Worm (Caenorhabditis elegans) whole organism, late embryonic: ENCODE data around the gene C26F1.1.

Experiments
- C08G9.2 ChIP-seq: sonication (generic microtip); optimal IDR thresholded peaks from 2 replicates; lab custom pipeline; 2016; ENCODE audit warnings: mild to moderate bottlenecking, missing genetic modification characterization, moderate library complexity, missing compliant biosample characterization
- C38D4.7 ChIP-seq: fragments of 200-800 bp; sonication (Bioruptor generic); optimal IDR thresholded peaks from 2 replicates; lab custom pipeline; 2018; ENCODE audit warnings: mild to moderate bottlenecking, missing genetic modification characterization, moderate library complexity, missing compliant biosample characterization
- ama-1 ChIP-seq: fragments of 150-350 bp; optimal IDR thresholded peaks from 2 replicates; lab custom pipeline; 2014
- ceh-14 ChIP-seq: sonication (generic microtip); optimal IDR thresholded peaks from 2 replicates; lab custom pipeline; 2016; ENCODE audit warnings: missing genotype, missing genetic modification characterization, missing compliant biosample characterization
- ceh-18 ChIP-seq: sonication (generic microtip); optimal IDR thresholded peaks from 2 replicates; lab custom pipeline; 2016; ENCODE audit warnings: missing genetic modification characterization, missing compliant biosample characterization
- ceh-2 ChIP-seq: sonication (generic microtip); optimal IDR thresholded peaks from 2 replicates; lab custom pipeline; 2016; ENCODE audit warnings: missing genotype, missing genetic modification characterization, missing compliant biosample characterization
- ceh-6 ChIP-seq: fragments of 200-800 bp; sonication (Bioruptor generic); optimal IDR thresholded peaks from 2 replicates; lab custom pipeline; 2018; ENCODE audit warnings: mild to moderate bottlenecking, missing genetic modification characterization, missing compliant biosample characterization
- ceh-9 ChIP-seq: sonication (generic microtip); optimal IDR thresholded peaks from 2 replicates; lab custom pipeline; 2016; ENCODE audit warnings: mild to moderate bottlenecking, missing genetic modification characterization, inconsistent platforms, missing compliant biosample characterization
- che-1 ChIP-seq: sonication (generic microtip); optimal IDR thresholded peaks from 2 replicates; lab custom pipeline; 2016; ENCODE audit warnings: mild to moderate bottlenecking, missing genetic modification characterization, missing compliant biosample characterization
- dmd-4 ChIP-seq: sonication (generic microtip); optimal IDR thresholded peaks from 2 replicates; lab custom pipeline; 2016; ENCODE audit warnings: borderline replicate concordance, missing genetic modification characterization, missing compliant biosample characterization
- ets-4 ChIP-seq: sonication (generic microtip); optimal IDR thresholded peaks from 2 replicates; lab custom pipeline; 2016; ENCODE audit warnings: missing genetic modification characterization, missing compliant biosample characterization
- eyg-1 ChIP-seq: sonication (generic microtip); optimal IDR thresholded peaks from 2 replicates; lab custom pipeline; 2016; ENCODE audit warnings: missing genotype, missing genetic modification characterization, missing compliant biosample characterization
- fax-1 ChIP-seq: sonication (generic microtip); optimal IDR thresholded peaks from 2 replicates; lab custom pipeline; 2016; ENCODE audit warnings: missing genotype, missing genetic modification characterization, missing compliant biosample characterization
- fkh-10 ChIP-seq: fragments of 150-350 bp; optimal IDR thresholded peaks from 2 replicates; lab custom pipeline; 2014; ENCODE audit warnings: missing biosample characterization, missing genetic modification reagents, missing genetic modification characterization
- gmeb-2 ChIP-seq: sonication (generic microtip); optimal IDR thresholded peaks from 2 replicates; lab custom pipeline; 2016; ENCODE audit warnings: missing genetic modification characterization, inconsistent platforms, missing compliant biosample characterization
- hlh-13 ChIP-seq: fragments of 200-800 bp; sonication (Bioruptor generic); optimal IDR thresholded peaks from 2 replicates; lab custom pipeline; 2018; ENCODE audit warnings: mild to moderate bottlenecking, missing genetic modification characterization, missing compliant biosample characterization
- hlh-15 ChIP-seq: sonication (generic microtip); optimal IDR thresholded peaks from 2 replicates; lab custom pipeline; 2016; ENCODE audit warnings: missing genetic modification characterization, missing compliant biosample characterization
- hlh-6 ChIP-seq: sonication (generic microtip); optimal IDR thresholded peaks from 2 replicates; lab custom pipeline; 2016; ENCODE audit warnings: missing genotype, missing genetic modification characterization, missing compliant biosample characterization
- hlh-8 ChIP-seq: sonication (generic microtip); optimal IDR thresholded peaks from 2 replicates; lab custom pipeline; 2016; ENCODE audit warnings: missing genotype, missing genetic modification characterization, missing compliant biosample characterization
- nfya-1 ChIP-seq: sonication (generic microtip); optimal IDR thresholded peaks from 2 replicates; lab custom pipeline; 2017; ENCODE audit warnings: missing genetic modification characterization, mild to moderate bottlenecking, missing compliant biosample characterization, antibody characterized with exemption, moderate library complexity
- nhr-11 ChIP-seq: fragments of 150-350 bp; optimal IDR thresholded peaks from 2 replicates; lab custom pipeline; 2014; ENCODE audit warnings: missing biosample characterization, missing genetic modification characterization
- odd-2 ChIP-seq: sonication (generic microtip); optimal IDR thresholded peaks from 2 replicates; lab custom pipeline; 2017; ENCODE audit warnings: antibody characterized with exemption, mild to moderate bottlenecking, missing genetic modification characterization, missing compliant biosample characterization
- pat-9 ChIP-seq: fragments of 200-800 bp; sonication (Bioruptor generic); optimal IDR thresholded peaks from 2 replicates; lab custom pipeline; 2018; ENCODE audit warnings: mild to moderate bottlenecking, missing genetic modification characterization, moderate library complexity, missing compliant biosample characterization
- pax-1 ChIP-seq: fragments of 150-350 bp; optimal IDR thresholded peaks from 2 replicates; lab custom pipeline; 2014; ENCODE audit warnings: missing biosample characterization, missing genetic modification characterization
- pqm-1 ChIP-seq: sonication (generic microtip); optimal IDR thresholded peaks from 2 replicates; lab custom pipeline; 2016; ENCODE audit warnings: missing genetic modification characterization, missing compliant biosample characterization
- rnt-1 ChIP-seq: sonication (generic microtip); optimal IDR thresholded peaks from 2 replicates; lab custom pipeline; 2016; ENCODE audit warnings: missing genetic modification characterization, missing compliant biosample characterization
- sox-4 ChIP-seq: sonication (generic microtip); optimal IDR thresholded peaks from 2 replicates; lab custom pipeline; 2017; ENCODE audit warnings: mild to moderate bottlenecking, missing genetic modification characterization, inconsistent platforms, missing compliant biosample characterization
- syd-9 ChIP-seq: sonication (generic microtip); optimal IDR thresholded peaks from 2 replicates; lab custom pipeline; 2016; ENCODE audit warnings: mild to moderate bottlenecking, missing genetic modification characterization, moderate library complexity, missing compliant biosample characterization
- tbx-2 ChIP-seq: sonication (generic microtip); optimal IDR thresholded peaks from 2 replicates; lab custom pipeline; 2016; ENCODE audit warnings: missing genetic modification characterization, missing compliant biosample characterization
- unc-42 ChIP-seq: sonication (generic microtip); optimal IDR thresholded peaks from 2 replicates; lab custom pipeline; 2016; ENCODE audit warnings: missing genotype, missing genetic modification characterization, missing compliant biosample characterization
- unc-55 ChIP-seq: sonication (generic microtip); optimal IDR thresholded peaks from 2 replicates; lab custom pipeline; 2017; ENCODE audit warnings: missing biosample characterization, missing genetic modification reagents, missing genetic modification characterization
- unc-86 ChIP-seq: sonication (generic microtip); optimal IDR thresholded peaks from 2 replicates; lab custom pipeline; 2016; ENCODE audit warnings: missing genetic modification characterization, missing compliant biosample characterization
- ztf-16 ChIP-seq: sonication (generic microtip); optimal IDR thresholded peaks from 2 replicates; lab custom pipeline; 2017; ENCODE audit warnings: missing genetic modification characterization, missing compliant biosample characterization

Gene C26F1.1

ce11 chrV:7820270-7820669 is 35.1 kb downstream of the C26F1.1 start, which contains the start of gene lbp-4 (continued):
- no peak for TF ChIP-seq nhr-11 (tag; lab: Kevin White, UChicago)
- TF ChIP-seq unc-55 = no peak
- TF ChIP-seq C38D4.7 (GFP tag; lab: Kevin White, UChicago) = no peak
- TF ChIP-seq ztf-16 (tag; lab: Kevin White, UChicago) = no peak
- TF ChIP-seq C08G9.2 = peak; percentile 57
- no peak for TF ChIP-seq dmd-4
- no peak for TF ChIP-seq unc-86 (tag; lab: Kevin White, UChicago)
- no peak for TF ChIP-seq hlh-13
- no peak for TF ChIP-seq hlh-6 (tag; lab: Kevin White, UChicago)
- TF ChIP-seq ceh-14 (tag; lab: Kevin White, UChicago) = peak; percentile 62
- no peak for TF ChIP-seq ceh-6

ce11 chrV:7822655-7823054 is 37.4 kb downstream of the C26F1.1 start:
- TF ChIP-seq gmeb-2 (tag; lab: Kevin White, UChicago) = no peak
- peak; percentile 16 for TF ChIP-seq nfya-1 (tag; lab: Kevin White, UChicago)
- no peak for TF ChIP-seq nhr-11 (tag; lab: Kevin White, UChicago)
- TF ChIP-seq unc-42 = no peak
- TF ChIP-seq syd-9 (tag; lab: Kevin White, UChicago) = no peak
- no peak for TF ChIP-seq pat-9
- peak; percentile 95 for TF ChIP-seq rnt-1
- TF ChIP-seq unc-55 = peak; percentile 98
- peak; percentile 23 for TF ChIP-seq tbx-2 (tag; lab: Kevin White, UChicago)
- TF ChIP-seq hlh-6 (tag; lab: Kevin White, UChicago) = peak; percentile 40
- peak; percentile 77 for TF ChIP-seq ceh-18 (tag; lab: Kevin White, UChicago)

ce11 chrV:7824138-7824537 is 38.9 kb downstream of the C26F1.1 start:
- TF ChIP-seq hlh-8 (peak; percentile 58), pax-1 (tag; lab: Kevin White, UChicago) (no peak), odd-2 (tag; lab: Kevin White, UChicago) (no peak), ets-4 (tag; lab: Kevin White, UChicago) (no peak), ceh-2 (tag; lab: Kevin White, UChicago) (no peak), unc-55 (peak; percentile 10)

- no peak for TF ChIP-seq che-1 (tag; lab: Kevin White, UChicago)
- TF ChIP-seq unc-55 = peak; percentile 58
- TF ChIP-seq pqm-1 (tag; lab: Kevin White, UChicago) = no peak
- TF ChIP-seq ama-1 (lab: Kevin White, UChicago) = no peak
These were observed 40.6 kb downstream of the C26F1.1 start for ce11 chrV:7825836-7826235.

ce11 chrV:7826362-7826761 is 41.1 kb downstream of the C26F1.1 start:
- TF ChIP-seq hlh-15 = no peak
- TF ChIP-seq hlh-8 = peak; percentile 64
- TF ChIP-seq unc-55 = peak; percentile 3
- TF ChIP-seq eyg-1 = no peak

ce11 chrV:7826917-7827316 is 41.7 kb downstream of the C26F1.1 start, which contains the start of gene mig-6:
TSS of gene mig-6 (plus strand) at chrV:7827217.
- TF ChIP-seq pax-1 (tag; lab: Kevin White, UChicago) (no peak), eyg-1 (no peak), ceh-2 (tag; lab: Kevin White, UChicago) (no peak), fkh-10 (GFP tag; lab: Kevin White, UChicago) (no peak), sox-4 (tag; lab: Kevin White, UChicago) (no peak), fax-1 (no peak), pqm-1 (tag; lab: Kevin White, UChicago) (no peak), ceh-9 (tag; lab: Kevin White, UChicago) (no peak)
- TF ChIP-seq, all 69 proteins: peak for 0
